Fruit fly (Drosophila melanogaster): Measurements from ENCODE around the gene Nt5a.

The Nt5a gene

dm6 chr3L:1334571-1335427 is 27.6 kb upstream of the Nt5a start, which contains the start of the genes Hmbs and CG2211 (continued):
- TF ChIP-seq tll (GFP tag; optimal IDR thresholded peaks at IDR 0.05) = peak in 1 of 2 experiments; percentile 55
- TF ChIP-seq Hand (GFP tag; optimal IDR thresholded peaks at IDR 0.05) = peak; percentile 23
- peak; percentile 58 for TF ChIP-seq oc (tag; optimal IDR thresholded peaks at IDR 0.05)
- peak; percentile 79 for TF ChIP-seq al (GFP tag; IDR thresholded peaks at IDR 0.05)
- TF ChIP-seq emc (GFP tag; optimal IDR thresholded peaks at IDR 0.05) = peak; percentile 68
- peak; percentile 64 for TF ChIP-seq Jarid2 (GFP tag; optimal IDR thresholded peaks at IDR 0.05)
- peak; percentile 77 for TF ChIP-seq CG3163 (GFP tag; optimal IDR thresholded peaks at IDR 0.05)
- TF ChIP-seq schlank (tag; optimal IDR thresholded peaks at IDR 0.05) = peak; percentile 33
- peak; percentile 82 for TF ChIP-seq bcd (GFP tag; optimal IDR thresholded peaks at IDR 0.05)
- TF ChIP-seq CG9727 (GFP tag; optimal IDR thresholded peaks at IDR 0.05) = peak; percentile 87
- peak; percentile 77 for TF ChIP-seq ttk (GFP tag; IDR thresholded peaks at IDR 0.05)
- peak; percentile 67 for TF ChIP-seq CG6765 (GFP tag; optimal IDR thresholded peaks at IDR 0.05)
- peak; percentile 60; the same call in 1 of the 2 replicates for TF ChIP-seq bowl (GFP tag; IDR thresholded peaks at IDR 0.05)
- TF ChIP-seq stwl (tag; optimal IDR thresholded peaks at IDR 0.05) = peak; percentile 92
- TF ChIP-seq CG5953 (GFP tag; IDR thresholded peaks at IDR 0.05) = 0 out of 2 replicates have a peak, but pooled peaks have one; percentile 25
- peak in 1 of 2 experiments; percentile 88 for TF ChIP-seq Pdp1 (GFP tag; optimal IDR thresholded peaks at IDR 0.05)
- TF ChIP-seq CG15601 (tag; optimal IDR thresholded peaks at IDR 0.05) = peak; percentile 85
- TF ChIP-seq Sry-β (GFP tag; optimal IDR thresholded peaks at IDR 0.05) = no peak
- TF ChIP-seq CG1792 (GFP tag; optimal IDR thresholded peaks at IDR 0.05) = peak; percentile 75
- TF ChIP-seq CG17186 (GFP tag; optimal IDR thresholded peaks at IDR 0.05) = peak; percentile 89
- peak; percentile 78 for TF ChIP-seq CG3838 (GFP tag; optimal IDR thresholded peaks at IDR 0.05)
- TF ChIP-seq az2 (GFP tag; optimal IDR thresholded peaks at IDR 0.05) = peak; percentile 91
- TF ChIP-seq GATAe (GFP tag; conservative IDR thresholded peaks at IDR 0.05) = no peak; the same call in 1 of the 2 replicates
- TF ChIP-seq CG4820 (GFP tag; optimal IDR thresholded peaks at IDR 0.05) = peak; percentile 87
- peak; percentile 85 for TF ChIP-seq CG12744 (GFP tag; optimal IDR thresholded peaks at IDR 0.05)
- peak; percentile 84 for TF ChIP-seq CG10366 (GFP tag; IDR thresholded peaks at IDR 0.05)
- TF ChIP-seq HmgD (GFP tag; optimal IDR thresholded peaks at IDR 0.05) = peak; percentile 90
- no peak for TF ChIP-seq CG17568 (GFP tag; optimal IDR thresholded peaks at IDR 0.05)
- peak; percentile 61 for TF ChIP-seq CG6254 (GFP tag; optimal IDR thresholded peaks at IDR 0.05)
- peak; percentile 80 for TF ChIP-seq B-H1 (GFP tag; IDR thresholded peaks at IDR 0.05)
- peak; percentile 71 for TF ChIP-seq CG16815 (GFP tag; optimal IDR thresholded peaks at IDR 0.05)
- peak; percentile 4 for TF ChIP-seq her (GFP tag; optimal IDR thresholded peaks at IDR 0.05)
- peak; percentile 77 for TF ChIP-seq klu (GFP tag; IDR thresholded peaks at IDR 0.05)
- peak; percentile 81 for TF ChIP-seq ken (GFP tag; IDR thresholded peaks at IDR 0.05)
- TF ChIP-seq Gug (GFP tag; IDR thresholded peaks at IDR 0.05) = peak; percentile 78; the same call in 3 of the 4 replicates
- TF ChIP-seq Meics (GFP tag; optimal IDR thresholded peaks at IDR 0.05) = peak; percentile 86
- TF ChIP-seq corto (GFP tag; optimal IDR thresholded peaks at IDR 0.05) = no peak
- TF ChIP-seq slp2 (GFP tag; optimal IDR thresholded peaks at IDR 0.05) = peak; percentile 86
- TF ChIP-seq Deaf1 (tag; optimal IDR thresholded peaks at IDR 0.05) = peak; percentile 75
- no peak for TF ChIP-seq gt (GFP tag; IDR thresholded peaks at IDR 0.05)
- peak; percentile 81 for TF ChIP-seq CG9817 (tag; optimal IDR thresholded peaks at IDR 0.05)
- peak; percentile 69 for TF ChIP-seq fd3F (GFP tag; optimal IDR thresholded peaks at IDR 0.05)
- TF ChIP-seq kni (GFP tag; optimal IDR thresholded peaks at IDR 0.05) = peak; percentile 68
- peak; percentile 95 for TF ChIP-seq lilli (GFP tag; optimal IDR thresholded peaks at IDR 0.05)
- peak; percentile 75 for TF ChIP-seq CrebB (tag; optimal IDR thresholded peaks at IDR 0.05)
- peak; percentile 22 for TF ChIP-seq CG12299 (tag; optimal IDR thresholded peaks at IDR 0.05)
- peak; percentile 73 for TF ChIP-seq Oli (tag; optimal IDR thresholded peaks at IDR 0.05)
- peak; percentile 60 for TF ChIP-seq Nf-YB (GFP tag; optimal IDR thresholded peaks at IDR 0.05)
